Fruit fly (Drosophila melanogaster) whole organism, embryonic: ENCODE results near the gene CG6972.

Experiments used
- Atf6 ChIP-seq: fragments of 200-800 bp; sonication (Bioruptor generic); IDR thresholded peaks from 2 replicates; pipeline ENCODE4 v1.3.6; 2022; ENCODE audit warnings: missing biosample characterization, missing genetic modification characterization
- B-H2 ChIP-seq: fragments of 200-800 bp; sonication (Bioruptor generic); optimal IDR thresholded peaks from 2 replicates; lab custom pipeline; 2018; ENCODE audit warnings: missing biosample characterization, mild to moderate bottlenecking, missing genetic modification characterization
- BEAF-32 ChIP-seq: fragments of 200-800 bp; sonication (Bioruptor generic); optimal IDR thresholded peaks from 3 replicates; lab custom pipeline; 2017; ENCODE audit warnings: missing biosample characterization, missing genetic modification characterization, mild to moderate bottlenecking, moderate library complexity, missing genetic modification reagents
- CG10147 ChIP-seq: fragments of 200-800 bp; sonication (Bioruptor generic); optimal IDR thresholded peaks from 2 replicates; lab custom pipeline; 2019; ENCODE audit warnings: missing biosample characterization, mild to moderate bottlenecking, missing genetic modification characterization, moderate library complexity
- CG10565 ChIP-seq: fragments of 200-800 bp; sonication (Bioruptor generic); optimal IDR thresholded peaks from 3 replicates; lab custom pipeline; 2016; ENCODE audit warnings: missing biosample characterization, mild to moderate bottlenecking, missing genetic modification characterization
- CG14014 ChIP-seq: fragments of 200-800 bp; sonication (Bioruptor generic); IDR thresholded peaks from 2 replicates; pipeline ENCODE4 v1.3.6; 2022; ENCODE audit warnings: missing biosample characterization, missing genetic modification characterization
- CG14050 ChIP-seq: fragments of 200-800 bp; sonication (Bioruptor generic); IDR thresholded peaks from 3 replicates; pipeline ENCODE4 v1.3.6; 2022; ENCODE audit warnings: missing biosample characterization, missing genetic modification characterization
- CG14710 ChIP-seq: fragments of 200-800 bp; sonication (Bioruptor generic); optimal IDR thresholded peaks from 3 replicates; lab custom pipeline; 2019; ENCODE audit warnings: missing biosample characterization, mild to moderate bottlenecking, missing genetic modification characterization, moderate library complexity
- CG1647 ChIP-seq: fragments of 200-800 bp; sonication (Bioruptor generic); optimal IDR thresholded peaks from 3 replicates; lab custom pipeline; 2016; ENCODE audit warnings: missing biosample characterization, missing genetic modification characterization
- CG16779 ChIP-seq: fragments of 200-800 bp; sonication (Bioruptor generic); IDR thresholded peaks from 2 replicates; pipeline ENCODE4 v1.3.6; 2022; ENCODE audit warnings: missing biosample characterization, missing genetic modification characterization
- CG30403 ChIP-seq: fragments of 200-800 bp; sonication (Bioruptor generic); optimal IDR thresholded peaks from 3 replicates; lab custom pipeline; 2016; ENCODE audit warnings: missing biosample characterization, missing genetic modification characterization
- CG3838 ChIP-seq: fragments of 200-800 bp; sonication (Bioruptor generic); optimal IDR thresholded peaks from 3 replicates; lab custom pipeline; 2016; ENCODE audit warnings: missing biosample characterization, missing genetic modification characterization
- CG3847 ChIP-seq: fragments of 200-800 bp; sonication (Bioruptor generic); IDR thresholded peaks from 2 replicates; pipeline ENCODE4 v1.3.6; 2022; ENCODE audit warnings: missing biosample characterization, missing genetic modification characterization
- CG4617 ChIP-seq: fragments of 200-800 bp; sonication (Bioruptor generic); optimal IDR thresholded peaks from 3 replicates; lab custom pipeline; 2016; ENCODE audit warnings: missing biosample characterization, missing genetic modification characterization, borderline replicate concordance
- CG7271 ChIP-seq: fragments of 200-800 bp; sonication (Bioruptor generic); optimal IDR thresholded peaks from 2 replicates; lab custom pipeline; 2018; ENCODE audit warnings: missing biosample characterization, mild to moderate bottlenecking, missing genetic modification characterization, moderate library complexity
- CG7839 ChIP-seq: fragments of 200-800 bp; sonication (Bioruptor generic); optimal IDR thresholded peaks from 3 replicates; lab custom pipeline; 2018; ENCODE audit warnings: missing biosample characterization, mild to moderate bottlenecking, missing genetic modification characterization, moderate library complexity
- CTCF ChIP-seq: fragments of 200-800 bp; sonication (Bioruptor generic); optimal IDR thresholded peaks from 2 replicates; lab custom pipeline; 2017; ENCODE audit warnings: missing biosample characterization, mild to moderate bottlenecking, missing genetic modification characterization, moderate library complexity
- Camta ChIP-seq: fragments of 200-800 bp; sonication (Bioruptor generic); optimal IDR thresholded peaks from 2 replicates; lab custom pipeline; 2016; ENCODE audit warnings: missing biosample characterization, missing genetic modification characterization
- Dp ChIP-seq: fragments of 200-800 bp; sonication (Bioruptor generic); optimal IDR thresholded peaks from 2 replicates; lab custom pipeline; 2018; ENCODE audit warnings: missing biosample characterization, mild to moderate bottlenecking, missing genetic modification characterization, moderate library complexity
- Dref ChIP-seq: fragments of 200-800 bp; sonication (Bioruptor generic); IDR thresholded peaks from 2 replicates; pipeline ENCODE4 v1.3.6; 2022; ENCODE audit warnings: missing biosample characterization, missing genetic modification characterization
- E2f2 ChIP-seq: fragments of 200-800 bp; sonication (Bioruptor generic); IDR thresholded peaks from 2 replicates; pipeline ENCODE4 v1.3.6; 2022; ENCODE audit warnings: missing biosample characterization, missing genetic modification characterization
- HmgZ ChIP-seq: fragments of 200-800 bp; sonication (Bioruptor generic); optimal IDR thresholded peaks from 2 replicates; lab custom pipeline; 2018; ENCODE audit warnings: missing biosample characterization, mild to moderate bottlenecking, missing genetic modification characterization
- Lim3 ChIP-seq: fragments of 200-800 bp; sonication (Bioruptor generic); IDR thresholded peaks from 2 replicates; pipeline ENCODE4 v1.3.6; 2022; ENCODE audit warnings: missing biosample characterization, missing genetic modification characterization
- MBD-R2 ChIP-seq: fragments of 200-800 bp; sonication (Bioruptor generic); IDR thresholded peaks from 2 replicates; pipeline ENCODE4 v1.3.6; 2022; ENCODE audit warnings: missing biosample characterization, missing genetic modification characterization
- MESR4 ChIP-seq: fragments of 200-800 bp; sonication (Bioruptor generic); optimal IDR thresholded peaks from 2 replicates; lab custom pipeline; 2018; ENCODE audit warnings: missing biosample characterization, mild to moderate bottlenecking, missing genetic modification characterization, moderate library complexity
- Max ChIP-seq: fragments of 200-800 bp; sonication (Bioruptor generic); optimal IDR thresholded peaks from 2 replicates; lab custom pipeline; 2016; ENCODE audit warnings: missing biosample characterization, mild to moderate bottlenecking, missing genetic modification characterization
- Meics ChIP-seq: fragments of 200-800 bp; sonication (Bioruptor generic); optimal IDR thresholded peaks from 2 replicates; lab custom pipeline; 2017; ENCODE audit warnings: missing biosample characterization, mild to moderate bottlenecking, missing genetic modification characterization
- Opbp ChIP-seq: fragments of 200-800 bp; sonication (Bioruptor generic); IDR thresholded peaks from 3 replicates; pipeline ENCODE4 v1.3.6; 2022; ENCODE audit warnings: missing biosample characterization, missing genetic modification characterization; ENCODE audit not compliant: partially characterized antibody
- Scr ChIP-seq: fragments of 200-800 bp; sonication (Bioruptor generic); IDR thresholded peaks from 2 replicates; pipeline ENCODE4 v1.3.6; 2022; ENCODE audit warnings: missing biosample characterization, missing genetic modification characterization; ENCODE audit not compliant: partially characterized antibody
- Side ChIP-seq: fragments of 200-800 bp; sonication (Bioruptor generic); optimal IDR thresholded peaks from 2 replicates; lab custom pipeline; 2016; ENCODE audit warnings: missing biosample characterization, missing genetic modification characterization
- Sin3A ChIP-seq: fragments of >200 bp; optimal IDR thresholded peaks from 2 replicates; lab custom pipeline; 2018
- Six4 ChIP-seq: fragments of 200-800 bp; sonication (Bioruptor generic); optimal IDR thresholded peaks from 2 replicates; lab custom pipeline; 2016; ENCODE audit warnings: missing biosample characterization, missing genetic modification characterization
- Sry-δ ChIP-seq: fragments of 200-800 bp; sonication (Bioruptor generic); optimal IDR thresholded peaks from 2 replicates; lab custom pipeline; 2016; ENCODE audit warnings: missing biosample characterization, missing genetic modification characterization
- Usf ChIP-seq: fragments of 200-800 bp; sonication (Bioruptor generic); optimal IDR thresholded peaks from 2 replicates; lab custom pipeline; 2017; ENCODE audit warnings: missing genotype, missing biosample characterization, missing genetic modification characterization
- dan ChIP-seq: fragments of 200-800 bp; sonication (Bioruptor generic); IDR thresholded peaks from 2 replicates; pipeline ENCODE4 v1.3.6; 2022; ENCODE audit warnings: missing biosample characterization, missing genetic modification characterization
- fd102C ChIP-seq: fragments of 200-800 bp; sonication (Bioruptor generic); optimal IDR thresholded peaks from 2 replicates; lab custom pipeline; 2018; ENCODE audit warnings: missing biosample characterization, mild to moderate bottlenecking, missing genetic modification characterization, moderate library complexity
- grau ChIP-seq: fragments of 200-800 bp; optimal IDR thresholded peaks from 3 replicates; lab custom pipeline; 2019; ENCODE audit warnings: missing biosample characterization, mild to moderate bottlenecking, missing genetic modification characterization, moderate library complexity
- gt ChIP-seq: fragments of 200-800 bp; sonication (Bioruptor generic); IDR thresholded peaks from 2 replicates; pipeline ENCODE4 v1.3.6; 2022; ENCODE audit warnings: missing biosample characterization, missing genetic modification characterization
- ind ChIP-seq: fragments of 200-800 bp; sonication (Bioruptor generic); optimal IDR thresholded peaks from 3 replicates; lab custom pipeline; 2016; ENCODE audit warnings: missing biosample characterization, missing genetic modification characterization
- jing ChIP-seq: fragments of 200-800 bp; sonication (Bioruptor generic); optimal IDR thresholded peaks from 2 replicates; lab custom pipeline; 2018; ENCODE audit warnings: missing biosample characterization, mild to moderate bottlenecking, missing genetic modification characterization
- lov ChIP-seq, 2 experiments: fragments of 200-800 bp in 1 of 2; fragments of >200 bp in 1 of 2; sonication (Bioruptor generic) in 1 of 2; IDR thresholded peaks in 1 of 2; optimal IDR thresholded peaks in 1 of 2; 2 replicates in 1 of 2; 3 replicates in 1 of 2; pipeline versions ENCODE4 v1.3.6 to Lab custom; 2017 to 2022; ENCODE audit warnings: missing biosample characterization in 1 of 2, missing genetic modification characterization in 1 of 2
- maf-S ChIP-seq: fragments of 200-800 bp; sonication (Bioruptor generic); optimal IDR thresholded peaks from 2 replicates; lab custom pipeline; 2016; ENCODE audit warnings: missing biosample characterization, missing genetic modification characterization
- mld ChIP-seq: fragments of 200-800 bp; sonication (Bioruptor generic); IDR thresholded peaks from 3 replicates; pipeline ENCODE4 v1.3.6; 2022; ENCODE audit warnings: missing biosample characterization, missing genetic modification characterization; ENCODE audit not compliant: partially characterized antibody
- nmo ChIP-seq: fragments of 200-800 bp; sonication (Bioruptor generic); optimal IDR thresholded peaks from 2 replicates; lab custom pipeline; 2018; ENCODE audit warnings: missing biosample characterization, mild to moderate bottlenecking, missing genetic modification characterization, moderate library complexity
- odd ChIP-seq: fragments of 200-800 bp; sonication (Bioruptor generic); optimal IDR thresholded peaks from 2 replicates; lab custom pipeline; 2017; ENCODE audit warnings: missing biosample characterization, mild to moderate bottlenecking, missing genetic modification characterization
- pzg ChIP-seq: fragments of 200-800 bp; sonication (Bioruptor generic); optimal IDR thresholded peaks from 3 replicates; lab custom pipeline; 2018; ENCODE audit warnings: missing biosample characterization, mild to moderate bottlenecking, missing genetic modification characterization, moderate library complexity
- rib ChIP-seq: fragments of 200-800 bp; sonication (Bioruptor generic); IDR thresholded peaks from 2 replicates; pipeline ENCODE4 v1.3.6; 2022; ENCODE audit warnings: missing biosample characterization, missing genetic modification characterization
- row ChIP-seq: fragments of 200-800 bp; sonication (Bioruptor generic); IDR thresholded peaks from 3 replicates; pipeline ENCODE4 v1.3.6; 2022; ENCODE audit warnings: missing biosample characterization, missing genetic modification characterization
- seq ChIP-seq: fragments of 200-800 bp; sonication (Bioruptor generic); IDR thresholded peaks from 2 replicates; pipeline ENCODE4 v1.3.6; 2022; ENCODE audit warnings: missing biosample characterization, missing genetic modification characterization
- slbo ChIP-seq: fragments of 200-800 bp; sonication (Bioruptor generic); IDR thresholded peaks from 2 replicates; pipeline ENCODE4 v1.3.6; 2022; ENCODE audit warnings: missing biosample characterization, missing genetic modification characterization
- sna ChIP-seq: fragments of 200-800 bp; sonication (Bioruptor generic); IDR thresholded peaks from 2 replicates; pipeline ENCODE4 v1.3.6; 2022; ENCODE audit warnings: missing biosample characterization, missing genetic modification characterization; ENCODE audit not compliant: partially characterized antibody
- vnd ChIP-seq: fragments of 200-800 bp; sonication (Bioruptor generic); IDR thresholded peaks from 3 replicates; pipeline ENCODE4 v1.3.6; 2022; ENCODE audit warnings: missing biosample characterization, missing genetic modification characterization; ENCODE audit not compliant: partially characterized antibody

Gene CG6972

dm6 chr3R:22740930-22741329, 39.1 kb downstream of the CG6972 start, which contains the start of the genes Dcr-1 and CG6985:
TSS of gene Dcr-1 (minus strand) at chr3R:22741091.
TSS of gene CG6985 (plus strand) at chr3R:22741150.
- TF ChIP-seq grau (no peak), seq (GFP tag; lab: Robert Waterston, UW) (no peak), Opbp (GFP tag; lab: Robert Waterston, UW) (0 out of 3 replicates have a peak, but pooled peaks have one; percentile 24), HmgZ (peak; percentile 11), Max (GFP tag; lab: Kevin White, UChicago) (no peak), CG4617 (peak; percentile 56), MBD-R2 (GFP tag; lab: Robert Waterston, UW) (peak; percentile 88), CG30403 (GFP tag; lab: Kevin White, UChicago) (no peak), fd102C (GFP tag; lab: Kevin White, UChicago) (no peak), Scr (GFP tag; lab: Robert Waterston, UW) (peak; percentile 32), MESR4 (GFP tag; lab: Kevin White, UChicago) (peak; percentile 53), Dref (GFP tag; lab: Robert Waterston, UW) (no peak), CG3838 (GFP tag; lab: Kevin White, UChicago) (no peak), Meics (GFP tag; lab: Kevin White, UChicago) (no peak), CG1647 (GFP tag; lab: Kevin White, UChicago) (no peak), Camta (GFP tag; lab: Kevin White, UChicago) (no peak), CG14050 (no peak), CG3847 (no peak), Dp (GFP tag; lab: Kevin White, UChicago) (peak; percentile 64), dan (GFP tag; lab: Robert Waterston, UW) (no peak), sna (peak; percentile 45; the same call in 1 of the 2 replicates), odd (GFP tag; lab: Kevin White, UChicago) (no peak), BEAF-32 (GFP tag; lab: Kevin White, UChicago) (peak; percentile 19), rib (no peak), pzg (peak; percentile 42), mld (GFP tag; lab: Robert Waterston, UW) (0 out of 3 replicates have a peak, but pooled peaks have one; percentile 24), gt (GFP tag; lab: Robert Waterston, UW) (no peak), Side (GFP tag; lab: Kevin White, UChicago) (no peak), CG14710 (tag; lab: Kevin White, UChicago) (peak; percentile 50), CG16779 (GFP tag; lab: Robert Waterston, UW) (no peak), CG10565 (GFP tag; lab: Kevin White, UChicago) (no peak), Sin3A (lab: Kevin White, UChicago) (peak; percentile 13), CG7839 (tag; lab: Kevin White, UChicago) (no peak), CTCF (GFP tag; lab: Kevin White, UChicago) (no peak), E2f2 (GFP tag; lab: Robert Waterston, UW) (peak; percentile 81), jing (GFP tag; lab: Kevin White, UChicago) (no peak), B-H2 (GFP tag; lab: Kevin White, UChicago) (no peak), CG7271 (tag; lab: Kevin White, UChicago) (no peak), Atf6 (GFP tag; lab: Robert Waterston, UW) (no peak), Sry-δ (GFP tag; lab: Kevin White, UChicago) (no peak), maf-S (no peak), slbo (GFP tag; lab: Robert Waterston, UW) (no peak), CG10147 (no peak), lov (optimal IDR thresholded peaks at IDR 0.05; lab: Kevin White, UChicago) (no peak), lov (GFP tag; IDR thresholded peaks at IDR 0.05; lab: Robert Waterston, UW) (no peak), nmo (no peak), Usf (no peak), ind (GFP tag; lab: Kevin White, UChicago) (no peak), vnd (GFP tag; lab: Robert Waterston, UW) (peak; percentile 29; the same call in 1 of the 3 replicates), CG14014 (GFP tag; lab: Robert Waterston, UW) (no peak), row (GFP tag; lab: Robert Waterston, UW) (no peak), Lim3 (GFP tag; lab: Robert Waterston, UW) (no peak), Six4 (GFP tag; lab: Kevin White, UChicago) (no peak)
